Worm (Caenorhabditis elegans) whole organism, late embryonic: ENCODE results near the gene Y37A1B.4.
A peak's percentile ranks its signal among the peaks of the same experiment; 100 is the strongest.

Experiments
- F13H6.1 ChIP-seq: sonication (generic microtip); optimal IDR thresholded peaks from 2 replicates; lab custom pipeline; 2016; ENCODE audit warnings: missing genetic modification characterization, missing compliant biosample characterization
- K02D7.2 ChIP-seq: sonication (generic microtip); optimal IDR thresholded peaks from 2 replicates; lab custom pipeline; 2017; ENCODE audit warnings: mild to moderate bottlenecking, missing genetic modification characterization, missing compliant biosample characterization
- ceh-19 ChIP-seq: fragments of 200-800 bp; sonication (Bioruptor generic); optimal IDR thresholded peaks from 2 replicates; lab custom pipeline; 2018; ENCODE audit warnings: mild to moderate bottlenecking, missing genetic modification characterization, missing compliant biosample characterization
- ceh-2 ChIP-seq: sonication (generic microtip); optimal IDR thresholded peaks from 2 replicates; lab custom pipeline; 2016; ENCODE audit warnings: missing genotype, missing genetic modification characterization, missing compliant biosample characterization
- ceh-22 ChIP-seq: sonication (generic microtip); optimal IDR thresholded peaks from 2 replicates; lab custom pipeline; 2017; ENCODE audit warnings: missing biosample characterization, missing genetic modification characterization
- ceh-24 ChIP-seq: sonication (generic microtip); optimal IDR thresholded peaks from 2 replicates; lab custom pipeline; 2016; ENCODE audit warnings: mild to moderate bottlenecking, missing genetic modification characterization, missing compliant biosample characterization
- ceh-31 ChIP-seq: sonication (generic microtip); optimal IDR thresholded peaks from 2 replicates; lab custom pipeline; 2016; ENCODE audit warnings: missing genetic modification characterization, missing compliant biosample characterization
- ceh-34 ChIP-seq: sonication (generic microtip); optimal IDR thresholded peaks from 2 replicates; lab custom pipeline; 2016; ENCODE audit warnings: mild to moderate bottlenecking, missing genetic modification characterization, missing compliant biosample characterization
- ceh-6 ChIP-seq: fragments of 200-800 bp; sonication (Bioruptor generic); optimal IDR thresholded peaks from 2 replicates; lab custom pipeline; 2018; ENCODE audit warnings: mild to moderate bottlenecking, missing genetic modification characterization, missing compliant biosample characterization
- ceh-9 ChIP-seq: sonication (generic microtip); optimal IDR thresholded peaks from 2 replicates; lab custom pipeline; 2016; ENCODE audit warnings: mild to moderate bottlenecking, missing genetic modification characterization, inconsistent platforms, missing compliant biosample characterization
- che-1 ChIP-seq: sonication (generic microtip); optimal IDR thresholded peaks from 2 replicates; lab custom pipeline; 2016; ENCODE audit warnings: mild to moderate bottlenecking, missing genetic modification characterization, missing compliant biosample characterization
- dmd-4 ChIP-seq: sonication (generic microtip); optimal IDR thresholded peaks from 2 replicates; lab custom pipeline; 2016; ENCODE audit warnings: borderline replicate concordance, missing genetic modification characterization, missing compliant biosample characterization
- dve-1 ChIP-seq: sonication (generic microtip); optimal IDR thresholded peaks from 2 replicates; lab custom pipeline; 2017; ENCODE audit warnings: antibody characterized with exemption, mild to moderate bottlenecking, missing genetic modification characterization, missing compliant biosample characterization
- elt-2 ChIP-seq: sonication (generic microtip); optimal IDR thresholded peaks from 2 replicates; lab custom pipeline; 2016; ENCODE audit warnings: missing genetic modification reagents, missing genetic modification characterization, missing compliant biosample characterization
- elt-4 ChIP-seq: sonication (generic microtip); optimal IDR thresholded peaks from 2 replicates; lab custom pipeline; 2016; ENCODE audit warnings: missing genetic modification characterization, missing compliant biosample characterization
- eyg-1 ChIP-seq: sonication (generic microtip); optimal IDR thresholded peaks from 2 replicates; lab custom pipeline; 2016; ENCODE audit warnings: missing genotype, missing genetic modification characterization, missing compliant biosample characterization
- fkh-10 ChIP-seq: fragments of 150-350 bp; optimal IDR thresholded peaks from 2 replicates; lab custom pipeline; 2014; ENCODE audit warnings: missing biosample characterization, missing genetic modification reagents, missing genetic modification characterization
- fkh-6 ChIP-seq: sonication (generic microtip); optimal IDR thresholded peaks from 2 replicates; lab custom pipeline; 2016; ENCODE audit warnings: missing genetic modification characterization, missing compliant biosample characterization
- gmeb-2 ChIP-seq: sonication (generic microtip); optimal IDR thresholded peaks from 2 replicates; lab custom pipeline; 2016; ENCODE audit warnings: missing genetic modification characterization, inconsistent platforms, missing compliant biosample characterization
- hlh-13 ChIP-seq: fragments of 200-800 bp; sonication (Bioruptor generic); optimal IDR thresholded peaks from 2 replicates; lab custom pipeline; 2018; ENCODE audit warnings: mild to moderate bottlenecking, missing genetic modification characterization, missing compliant biosample characterization
- hlh-8 ChIP-seq: sonication (generic microtip); optimal IDR thresholded peaks from 2 replicates; lab custom pipeline; 2016; ENCODE audit warnings: missing genotype, missing genetic modification characterization, missing compliant biosample characterization
- lim-6 ChIP-seq: sonication (generic microtip); optimal IDR thresholded peaks from 2 replicates; lab custom pipeline; 2016; ENCODE audit warnings: missing genetic modification characterization, missing compliant biosample characterization
- lin-11 ChIP-seq: fragments of 200-800 bp; sonication (Bioruptor generic); optimal IDR thresholded peaks from 2 replicates; lab custom pipeline; 2018; ENCODE audit warnings: mild to moderate bottlenecking, missing genetic modification characterization, missing compliant biosample characterization
- nfya-1 ChIP-seq: sonication (generic microtip); optimal IDR thresholded peaks from 2 replicates; lab custom pipeline; 2017; ENCODE audit warnings: missing genetic modification characterization, mild to moderate bottlenecking, missing compliant biosample characterization, antibody characterized with exemption, moderate library complexity
- nhr-232 ChIP-seq: sonication (generic microtip); optimal IDR thresholded peaks from 2 replicates; lab custom pipeline; 2016; ENCODE audit warnings: missing genetic modification characterization, missing compliant biosample characterization
- npax-4 ChIP-seq: sonication (generic microtip); optimal IDR thresholded peaks from 2 replicates; lab custom pipeline; 2016; ENCODE audit warnings: missing genetic modification characterization, missing compliant biosample characterization
- pat-9 ChIP-seq: fragments of 200-800 bp; sonication (Bioruptor generic); optimal IDR thresholded peaks from 2 replicates; lab custom pipeline; 2018; ENCODE audit warnings: mild to moderate bottlenecking, missing genetic modification characterization, moderate library complexity, missing compliant biosample characterization
- ref-2 ChIP-seq: sonication (generic microtip); optimal IDR thresholded peaks from 2 replicates; lab custom pipeline; 2016; ENCODE audit warnings: missing genetic modification characterization, missing compliant biosample characterization
- sdc-2 ChIP-seq: sonication (generic microtip); optimal IDR thresholded peaks from 2 replicates; lab custom pipeline; 2016; ENCODE audit warnings: missing genotype, missing genetic modification characterization, missing compliant biosample characterization
- sox-4 ChIP-seq: sonication (generic microtip); optimal IDR thresholded peaks from 2 replicates; lab custom pipeline; 2017; ENCODE audit warnings: mild to moderate bottlenecking, missing genetic modification characterization, inconsistent platforms, missing compliant biosample characterization
- syd-9 ChIP-seq: sonication (generic microtip); optimal IDR thresholded peaks from 2 replicates; lab custom pipeline; 2016; ENCODE audit warnings: mild to moderate bottlenecking, missing genetic modification characterization, moderate library complexity, missing compliant biosample characterization
- ttx-3 ChIP-seq: sonication (generic microtip); optimal IDR thresholded peaks from 2 replicates; lab custom pipeline; 2016; ENCODE audit warnings: missing genetic modification reagents, missing genetic modification characterization, missing compliant biosample characterization
- unc-3 ChIP-seq, 2 experiments: fragments of 200-800 bp in 1 of 2; sonication (Bioruptor generic) in 1 of 2; sonication (generic microtip) in 1 of 2; conservative IDR thresholded peaks in 1 of 2; optimal IDR thresholded peaks in 1 of 2; 2 replicates each; pipeline versions ENCODE4 v1.3.6 to Lab custom; 2016 to 2022; ENCODE audit warnings: missing compliant biosample characterization in 2 of 2, missing genetic modification characterization in 2 of 2, missing genetic modification reagents in 1 of 2
- unc-42 ChIP-seq: sonication (generic microtip); optimal IDR thresholded peaks from 2 replicates; lab custom pipeline; 2016; ENCODE audit warnings: missing genotype, missing genetic modification characterization, missing compliant biosample characterization
- unc-55 ChIP-seq: sonication (generic microtip); optimal IDR thresholded peaks from 2 replicates; lab custom pipeline; 2017; ENCODE audit warnings: missing biosample characterization, missing genetic modification reagents, missing genetic modification characterization
- ztf-16 ChIP-seq: sonication (generic microtip); optimal IDR thresholded peaks from 2 replicates; lab custom pipeline; 2017; ENCODE audit warnings: missing genetic modification characterization, missing compliant biosample characterization

The Y37A1B.4 gene

DNA sequence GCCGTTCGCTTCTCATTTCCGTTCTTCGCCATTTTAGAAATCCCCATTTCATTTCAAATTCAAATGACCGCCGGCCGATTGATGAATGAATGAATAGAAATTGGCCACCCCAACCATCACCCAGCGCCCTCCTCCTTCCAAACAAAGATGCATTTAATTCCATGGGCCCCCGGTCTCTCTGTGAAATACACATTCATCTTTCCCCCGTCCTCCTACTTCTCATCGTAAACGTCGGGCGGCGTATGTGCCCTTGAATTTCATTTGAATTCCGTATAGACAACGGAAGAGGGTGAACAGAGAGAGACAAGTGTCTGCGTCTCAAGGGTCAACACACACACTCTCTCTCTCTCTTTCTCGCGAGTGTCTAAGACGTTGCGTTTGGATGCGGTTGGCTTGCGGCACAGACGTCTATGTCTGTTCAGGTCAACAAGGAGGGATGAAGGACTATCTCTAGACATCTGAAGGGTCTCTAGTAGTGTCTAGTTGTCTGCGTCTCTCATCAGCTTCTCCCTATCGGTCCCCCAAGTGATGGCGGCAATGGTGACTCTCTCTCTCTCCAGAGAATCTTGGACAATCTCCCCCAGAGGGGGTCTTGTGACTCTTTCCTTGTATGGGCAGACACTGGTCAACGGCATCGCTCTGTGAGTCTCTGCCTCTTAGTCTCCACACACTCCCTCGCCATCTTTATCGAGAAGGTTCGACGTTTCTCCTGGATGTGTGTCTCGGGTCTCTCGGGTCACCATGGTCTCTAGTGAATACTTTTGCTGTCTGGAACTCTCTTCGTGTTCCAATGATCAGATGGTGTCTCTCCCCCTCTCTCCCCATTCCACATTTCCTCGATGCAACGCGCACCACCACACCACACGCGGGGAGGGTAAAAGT is 27.7 kb downstream of the Y37A1B.4 start (continued):
- TF ChIP-seq eyg-1 (tag; lab: Kevin White, UChicago) (peak; percentile 35), syd-9 (tag; lab: Kevin White, UChicago) (peak; percentile 19), unc-55 (peak; percentile 94), lim-6 (tag; lab: Kevin White, UChicago) (peak; percentile 75), hlh-8 (tag; lab: Kevin White, UChicago) (peak; percentile 44), hlh-13 (GFP tag; lab: Kevin White, UChicago) (no peak), ceh-22 (tag; lab: Kevin White, UChicago) (peak; percentile 38), fkh-6 (tag; lab: Kevin White, UChicago) (peak; percentile 37), sdc-2 (no peak), che-1 (tag; lab: Kevin White, UChicago) (no peak), ceh-24 (no peak), ref-2 (peak; percentile 54), ceh-34 (tag; lab: Kevin White, UChicago) (peak; percentile 62), nfya-1 (peak; percentile 84), sox-4 (tag; lab: Kevin White, UChicago) (no peak), ceh-19 (peak; percentile 36), gmeb-2 (tag; lab: Kevin White, UChicago) (peak; percentile 6)

DNA sequence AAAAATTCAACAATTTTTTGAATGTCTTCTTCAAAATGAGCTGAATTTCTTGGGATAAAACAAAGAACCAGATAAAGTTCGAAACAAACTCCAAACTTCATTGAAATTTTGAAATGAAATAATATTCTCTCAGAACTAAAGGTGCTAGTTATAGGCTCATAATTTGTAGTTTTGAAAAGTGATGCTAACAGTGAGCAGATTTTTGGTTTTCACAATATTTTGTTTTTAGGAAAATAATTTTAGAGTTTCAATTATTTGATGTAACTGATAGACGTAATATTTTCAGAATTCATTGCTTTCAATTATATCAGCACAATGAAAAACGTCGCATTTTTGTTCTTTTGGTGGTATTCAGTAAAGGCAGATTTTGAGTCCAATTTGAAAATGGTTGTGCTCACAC is 40.6 kb downstream of the Y37A1B.4 start, which contains the start of the genes irld-56 and irld-55:
Gene irld-56 (minus strand): TSS at position 101 of the 400 bp plus-strand sequence.
Gene irld-55 (plus strand): TSS at position 316 of the 400 bp plus-strand sequence.
- no peak for TF ChIP-seq hlh-13 (GFP tag; lab: Kevin White, UChicago)
- TF ChIP-seq che-1 (tag; lab: Kevin White, UChicago) = no peak
- no peak for TF ChIP-seq npax-4 (tag; lab: Kevin White, UChicago)
- TF ChIP-seq lin-11 = no peak
- no peak for TF ChIP-seq elt-2 (tag; lab: Kevin White, UChicago)
- TF ChIP-seq sox-4 (tag; lab: Kevin White, UChicago) = no peak
- TF ChIP-seq pat-9 = no peak
- no peak for TF ChIP-seq eyg-1 (tag; lab: Kevin White, UChicago)
- no peak for TF ChIP-seq dmd-4 (tag; lab: Kevin White, UChicago)
- TF ChIP-seq ceh-2 = no peak
- TF ChIP-seq elt-4 (tag; lab: Kevin White, UChicago) = no peak

DNA sequence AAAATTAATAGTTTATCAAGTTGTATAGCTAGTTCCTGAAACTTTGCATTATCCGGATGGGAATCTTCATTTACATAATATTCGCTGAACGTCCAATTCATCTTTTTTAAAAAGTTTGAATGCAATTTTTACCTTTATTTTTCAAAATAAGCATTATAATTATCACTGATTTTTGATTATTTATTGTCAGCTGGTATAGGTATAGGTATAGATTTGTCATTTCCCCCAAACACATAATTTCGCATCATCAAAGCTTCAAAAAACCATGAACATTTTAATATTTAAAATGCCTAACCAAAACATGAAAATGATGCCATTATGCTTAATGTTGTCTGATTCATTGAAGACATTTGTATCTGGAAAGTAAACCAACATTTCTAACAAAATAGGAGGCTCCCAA is 44.7 kb downstream of the Y37A1B.4 start, which contains the start of gene srw-63:
Gene srw-63 (minus strand): TSS at position 101 of the 400 bp plus-strand sequence.
- TF ChIP-seq ttx-3 (tag; lab: Kevin White, UChicago) (no peak), ceh-9 (no peak), ztf-16 (tag; lab: Kevin White, UChicago) (no peak), unc-42 (tag; lab: Kevin White, UChicago) (no peak), fkh-10 (GFP tag; lab: Kevin White, UChicago) (no peak), sdc-2 (no peak), ref-2 (no peak), elt-2 (tag; lab: Kevin White, UChicago) (no peak), dve-1 (tag; lab: Kevin White, UChicago) (no peak), unc-3 (GFP tag; conservative IDR thresholded peaks at IDR 0.05; lab: Robert Waterston, UW) (no peak), unc-3 (tag; optimal IDR thresholded peaks at IDR 0.05; lab: Kevin White, UChicago) (no peak), ceh-6 (no peak), nhr-232 (tag; lab: Kevin White, UChicago) (no peak), F13H6.1 (tag; lab: Kevin White, UChicago) (no peak), ceh-31 (tag; lab: Kevin White, UChicago) (no peak), npax-4 (tag; lab: Kevin White, UChicago) (no peak), K02D7.2 (no peak)
